Fruit fly (Drosophila melanogaster) whole organism: ENCODE measurements around the gene sing.

ENCODE experiments used
- EcR ChIP-seq, 2 experiments: fragments of >200 bp; optimal IDR thresholded peaks; 2 replicates each; lab custom pipeline; 2017; ENCODE audit warnings: missing biosample characterization in 2 of 2, missing genetic modification characterization in 2 of 2, missing genetic modification reagents in 2 of 2
- pan ChIP-seq: fragments of >200 bp; optimal IDR thresholded peaks from 2 replicates; lab custom pipeline; 2017

DNA sequence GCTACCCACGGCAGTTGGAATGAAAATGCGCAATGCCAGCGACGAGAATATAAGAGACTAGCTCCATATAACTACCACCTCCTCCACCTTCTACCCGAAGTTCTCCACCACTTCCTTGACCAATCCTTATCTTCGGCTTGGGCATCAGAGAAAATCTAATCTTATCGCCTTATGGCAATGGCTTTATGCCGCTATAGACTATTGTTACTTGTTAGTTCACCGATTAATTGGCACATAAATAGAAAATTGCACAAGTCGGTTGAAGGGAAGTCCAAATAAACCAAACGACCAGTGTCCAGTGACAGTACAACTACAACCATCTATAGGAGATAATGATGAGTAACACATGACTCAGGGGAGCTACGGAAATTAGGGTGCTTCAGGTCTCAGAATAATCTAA is 22.8 kb downstream of the sing start, which contains the start of gene sphe:
- TF ChIP-seq EcR (GFP tag; optimal IDR thresholded peaks at IDR 0.05; lab: Kevin White, UChicago) (no peak), pan (lab: Kevin White, UChicago) (no peak)
